Worm (Caenorhabditis elegans) whole organism, young adult: ENCODE measurements around the gene wdr-31.

Source experiments
- F10E7.11 ChIP-seq: sonication (generic microtip); optimal IDR thresholded peaks from 2 replicates; lab custom pipeline; 2017; ENCODE audit warnings: mild to moderate bottlenecking, missing genetic modification characterization, moderate library complexity, missing compliant biosample characterization
- F49E8.2 ChIP-seq: sonication (generic microtip); optimal IDR thresholded peaks from 3 replicates; lab custom pipeline; 2017; ENCODE audit warnings: missing genetic modification characterization, mild to moderate bottlenecking, missing compliant biosample characterization, antibody characterized with exemption, moderate library complexity; ENCODE audit not compliant: insufficient read depth
- F57C9.4 ChIP-seq: sonication (generic microtip); optimal IDR thresholded peaks from 2 replicates; lab custom pipeline; 2017; ENCODE audit warnings: mild to moderate bottlenecking, missing genetic modification characterization, missing compliant biosample characterization
- K12H6.12 ChIP-seq: fragments of 200-800 bp; sonication (Bioruptor generic); optimal IDR thresholded peaks from 2 replicates; lab custom pipeline; 2018; ENCODE audit warnings: mild to moderate bottlenecking, missing genetic modification characterization, missing compliant biosample characterization
- Y67H2A.10 ChIP-seq: fragments of 200-800 bp; sonication (Bioruptor generic); conservative IDR thresholded peaks from 2 replicates; pipeline ENCODE4 v1.3.6; 2022; ENCODE audit warnings: missing genetic modification reagents, missing genetic modification characterization, missing compliant biosample characterization
- ceh-91 ChIP-seq: fragments of 200-800 bp; sonication (Bioruptor generic); IDR thresholded peaks from 2 replicates; pipeline ENCODE4 v1.3.6; 2022; ENCODE audit warnings: missing genetic modification reagents, missing genetic modification characterization, missing compliant biosample characterization
- hmg-1.2 ChIP-seq: fragments of 200-800 bp; sonication (Bioruptor generic); IDR thresholded peaks from 2 replicates; pipeline ENCODE4 v1.3.6; 2022; ENCODE audit warnings: missing genetic modification reagents, missing genetic modification characterization, missing compliant biosample characterization
- lag-1 ChIP-seq: fragments of 200-800 bp; sonication (Bioruptor generic); IDR thresholded peaks from 2 replicates; pipeline ENCODE4 v1.3.6; 2022; ENCODE audit warnings: missing genetic modification reagents, missing genetic modification characterization, missing compliant biosample characterization
- nfya-1 ChIP-seq: sonication (generic microtip); optimal IDR thresholded peaks from 2 replicates; lab custom pipeline; 2017; ENCODE audit warnings: antibody characterized with exemption, missing compliant biosample characterization, missing genetic modification characterization, borderline replicate concordance; ENCODE audit not compliant: insufficient read depth

DNA sequence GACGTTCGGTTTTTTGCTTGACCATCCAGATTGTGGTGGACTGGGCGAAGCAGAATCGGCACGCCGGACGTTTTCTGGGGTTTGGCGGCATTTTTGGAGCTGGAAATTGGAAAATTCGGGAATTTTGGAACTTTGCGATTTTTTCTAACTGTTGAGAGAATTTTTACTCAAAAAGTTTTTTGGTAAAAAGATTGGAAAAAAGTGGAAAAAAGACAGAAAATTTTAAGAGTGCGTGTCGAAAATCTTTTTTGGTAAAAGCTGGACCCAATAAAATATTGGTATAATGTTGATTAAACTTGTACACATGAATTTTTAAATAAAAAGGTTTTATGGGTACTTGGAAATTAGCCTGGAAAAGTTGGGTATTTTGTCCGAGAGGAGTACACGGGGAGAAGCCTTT is 7.2 kb upstream of the wdr-31 start, which contains the start of gene T05A8.7:
- no peak for TF ChIP-seq F57C9.4 (tag; lab: Kevin White, UChicago)
- TF ChIP-seq lag-1 (GFP tag; lab: Robert Waterston, UW): no peak
- TF ChIP-seq Y67H2A.10 (GFP tag; lab: Robert Waterston, UW): no peak
- no peak for TF ChIP-seq hmg-1.2 (GFP tag; lab: Robert Waterston, UW)
- no peak for TF ChIP-seq F49E8.2 (tag; lab: Kevin White, UChicago)
- TF ChIP-seq F10E7.11 (tag; lab: Kevin White, UChicago): no peak
- TF ChIP-seq K12H6.12 (tag; lab: Kevin White, UChicago): no peak
- TF ChIP-seq nfya-1 (tag; lab: Kevin White, UChicago): no peak
- TF ChIP-seq ceh-91 (GFP tag; lab: Robert Waterston, UW): no peak
